Worm (Caenorhabditis elegans) whole organism, young adult: ENCODE measurements around the gene C28G1.10.

Experiments used
- attf-3 ChIP-seq: fragments of 200-800 bp; sonication (Bioruptor generic); conservative IDR thresholded peaks from 2 replicates; pipeline ENCODE4 v1.3.6; 2022; ENCODE audit warnings: missing genetic modification reagents, missing genetic modification characterization, missing compliant biosample characterization
- him-1 ChIP-seq: sonication (generic microtip); optimal IDR thresholded peaks from 2 replicates; lab custom pipeline; 2016; ENCODE audit warnings: missing genotype, missing genetic modification reagents, missing genetic modification characterization, missing compliant biosample characterization
- hrde-1 ChIP-seq: sonication (generic microtip); optimal IDR thresholded peaks from 2 replicates; lab custom pipeline; 2016; ENCODE audit warnings: missing genetic modification characterization, mild to moderate bottlenecking, missing compliant biosample characterization, moderate library complexity, missing genotype, missing genetic modification reagents, borderline replicate concordance
- lin-35 ChIP-seq, 3 experiments: fragments of 150-350 bp in 2 of 3; sonication (generic microtip) in 1 of 3; optimal IDR thresholded peaks; 2 replicates each; lab custom pipeline; 2014 to 2018; ENCODE audit warnings: missing biosample characterization in 3 of 3, missing genetic modification characterization in 3 of 3, missing genetic modification reagents in 3 of 3

ce11 chrX:8800355-8800754 is 46.6 kb upstream of the C28G1.10 start:
- TF ChIP-seq him-1 (tag; lab: Kevin White, UChicago) (no peak), lin-35 (GFP tag; optimal IDR thresholded peaks at IDR 0.05; lab: Kevin White, UChicago) (no peak), attf-3 (no peak), hrde-1 (tag; lab: Kevin White, UChicago) (no peak)
